5 fruit fly cellular contexts compared by ENCODE assay signal in genomic region chr3R:12083537-12083936, dm6.
TF ChIP-seq lines count a peak whose summit lies in the region.

No protein-coding gene starts in this region.

- no peak for TF ChIP-seq CTCF in whole organism, embryonic (GFP tag; optimal IDR thresholded peaks at IDR 0.05; lab: Kevin White, UChicago)

TF ChIP-seq in whole organism, adult, 20 proteins besides CTCF, POLR2A, EP300 and RAD21:
- TF ChIP-seq bab1 (GFP tag; optimal IDR thresholded peaks at IDR 0.05; lab: Kevin White, UChicago), result no peak
- no peak for TF ChIP-seq CG7045 (GFP tag; optimal IDR thresholded peaks at IDR 0.05; lab: Kevin White, UChicago)
- TF ChIP-seq kay (GFP tag; lab: Kevin White, UChicago; ENCODE audit: borderline replicate concordance), result no peak
- no peak for TF ChIP-seq CG11617 (GFP tag; optimal IDR thresholded peaks at IDR 0.05; lab: Kevin White, UChicago)
- no peak for TF ChIP-seq Crg-1 (GFP tag; optimal IDR thresholded peaks at IDR 0.05; lab: Kevin White, UChicago)
- TF ChIP-seq CG14711 (tag; optimal IDR thresholded peaks at IDR 0.05; lab: Kevin White, UChicago), result no peak
- no peak for TF ChIP-seq pad (GFP tag; optimal IDR thresholded peaks at IDR 0.05; lab: Kevin White, UChicago)
- peak; percentile 19 for TF ChIP-seq CG33017 (tag; optimal IDR thresholded peaks at IDR 0.05; lab: Kevin White, UChicago)

TF ChIP-seq in whole organism, embryonic, 481 proteins besides CTCF, POLR2A, EP300 and RAD21 (continues in another document):
- TF ChIP-seq CG30403 (GFP tag; optimal IDR thresholded peaks at IDR 0.05; lab: Kevin White, UChicago), result peak; percentile 19
- TF ChIP-seq CG3281 (GFP tag; optimal IDR thresholded peaks at IDR 0.05; lab: Kevin White, UChicago), result peak; percentile 33
- no peak for TF ChIP-seq NFAT (GFP tag; IDR thresholded peaks at IDR 0.05; lab: Robert Waterston, UW)
- peak; percentile 54 for TF ChIP-seq CG11504 (tag; optimal IDR thresholded peaks at IDR 0.05; lab: Kevin White, UChicago)
- TF ChIP-seq gro (GFP tag; optimal IDR thresholded peaks at IDR 0.05; lab: Kevin White, UChicago), result peak; percentile 15
- peak; percentile 29 for TF ChIP-seq Sox102F (GFP tag; optimal IDR thresholded peaks at IDR 0.05; lab: Kevin White, UChicago)
- peak; percentile 62 for TF ChIP-seq CG15269 (tag; optimal IDR thresholded peaks at IDR 0.05; lab: Kevin White, UChicago)
- TF ChIP-seq CG12155 (GFP tag; optimal IDR thresholded peaks at IDR 0.05; lab: Kevin White, UChicago), result no peak
- peak; percentile 30 for TF ChIP-seq Abd-B (GFP tag; optimal IDR thresholded peaks at IDR 0.05; lab: Kevin White, UChicago)
- peak; percentile 70 for TF ChIP-seq Rfx (GFP tag; IDR thresholded peaks at IDR 0.05; lab: Robert Waterston, UW)
- no peak for TF ChIP-seq Xbp1 (GFP tag; optimal IDR thresholded peaks at IDR 0.05; lab: Kevin White, UChicago)
- TF ChIP-seq amos (GFP tag; IDR thresholded peaks at IDR 0.05; lab: Robert Waterston, UW; ENCODE audit: partially characterized antibody), result no peak
- TF ChIP-seq gem (tag; optimal IDR thresholded peaks at IDR 0.05; lab: Kevin White, UChicago), result peak; percentile 59
- TF ChIP-seq Hr51 (GFP tag; optimal IDR thresholded peaks at IDR 0.05; lab: Kevin White, UChicago), result peak in 1 of 2 experiments; percentile 51
- TF ChIP-seq lab (GFP tag; optimal IDR thresholded peaks at IDR 0.05; lab: Kevin White, UChicago), result peak; percentile 30
- peak; percentile 10 for TF ChIP-seq CG9817 (tag; optimal IDR thresholded peaks at IDR 0.05; lab: Kevin White, UChicago)
- no peak for TF ChIP-seq CG6683 (GFP tag; optimal IDR thresholded peaks at IDR 0.05; lab: Kevin White, UChicago)
- no peak for TF ChIP-seq CG18599 (GFP tag; optimal IDR thresholded peaks at IDR 0.05; lab: Kevin White, UChicago)
- TF ChIP-seq dmrt11E (tag; optimal IDR thresholded peaks at IDR 0.05; lab: Kevin White, UChicago), result no peak
- peak; percentile 35 for TF ChIP-seq Oli (tag; optimal IDR thresholded peaks at IDR 0.05; lab: Kevin White, UChicago)
- no peak for TF ChIP-seq CG1647 (GFP tag; optimal IDR thresholded peaks at IDR 0.05; lab: Kevin White, UChicago)

TF ChIP-seq in whole organism, prepupa, 60 proteins besides CTCF, POLR2A, EP300 and RAD21 (continues in another document):
- TF ChIP-seq CG11294 (GFP tag; IDR thresholded peaks at IDR 0.05; lab: Robert Waterston, UW), result no peak
- no peak for TF ChIP-seq CG10631 (GFP tag; optimal IDR thresholded peaks at IDR 0.05; lab: Kevin White, UChicago)
- peak; percentile 78 for TF ChIP-seq svp (GFP tag; lab: Kevin White, UChicago)
- TF ChIP-seq Hr38 (GFP tag; optimal IDR thresholded peaks at IDR 0.05; lab: Kevin White, UChicago), result no peak
- no peak for TF ChIP-seq fd85E (GFP tag; optimal IDR thresholded peaks at IDR 0.05; lab: Kevin White, UChicago)
- peak; percentile 15 for TF ChIP-seq lz (GFP tag; optimal IDR thresholded peaks at IDR 0.05; lab: Kevin White, UChicago)
- TF ChIP-seq salr (GFP tag; optimal IDR thresholded peaks at IDR 0.05; lab: Kevin White, UChicago), result no peak
- no peak for TF ChIP-seq CG32006 (GFP tag; optimal IDR thresholded peaks at IDR 0.05; lab: Kevin White, UChicago)
- TF ChIP-seq CG15336 (GFP tag; IDR thresholded peaks at IDR 0.05; lab: Robert Waterston, UW), result no peak
- TF ChIP-seq Eip75B (GFP tag; optimal IDR thresholded peaks at IDR 0.05; lab: Kevin White, UChicago), result no peak
- TF ChIP-seq pdm3 (GFP tag; optimal IDR thresholded peaks at IDR 0.05; lab: Kevin White, UChicago), result peak; percentile 33
- peak; percentile 55 for TF ChIP-seq Eip78C (GFP tag; lab: Kevin White, UChicago)
- TF ChIP-seq net (GFP tag; optimal IDR thresholded peaks at IDR 0.05; lab: Kevin White, UChicago), result peak; percentile 4
- TF ChIP-seq CG6276 (GFP tag; optimal IDR thresholded peaks at IDR 0.05; lab: Kevin White, UChicago), result no peak
- no peak for TF ChIP-seq spab (GFP tag; optimal IDR thresholded peaks at IDR 0.05; lab: Kevin White, UChicago)
- peak; percentile 4 for TF ChIP-seq topi (GFP tag; optimal IDR thresholded peaks at IDR 0.05; lab: Kevin White, UChicago)
- TF ChIP-seq vri (GFP tag; optimal IDR thresholded peaks at IDR 0.05; lab: Kevin White, UChicago), result no peak
- no peak for TF ChIP-seq CG4318 (GFP tag; optimal IDR thresholded peaks at IDR 0.05; lab: Kevin White, UChicago)
- TF ChIP-seq OdsH (GFP tag; optimal IDR thresholded peaks at IDR 0.05; lab: Kevin White, UChicago), result no peak
- no peak for TF ChIP-seq CG16779 (tag; optimal IDR thresholded peaks at IDR 0.05; lab: Kevin White, UChicago)
- peak; percentile 22 for TF ChIP-seq Sox102F (GFP tag; optimal IDR thresholded peaks at IDR 0.05; lab: Kevin White, UChicago)
- no peak for TF ChIP-seq CG6808 (GFP tag; optimal IDR thresholded peaks at IDR 0.05; lab: Kevin White, UChicago)
- TF ChIP-seq Smox (GFP tag; optimal IDR thresholded peaks at IDR 0.05; lab: Kevin White, UChicago), result peak; percentile 27
- no peak for TF ChIP-seq eg (GFP tag; IDR thresholded peaks at IDR 0.05; lab: Robert Waterston, UW)

TF ChIP-seq in whole organism, pupa, 21 proteins besides CTCF, POLR2A, EP300 and RAD21:
- no peak for TF ChIP-seq CG8159 (tag; optimal IDR thresholded peaks at IDR 0.05; lab: Kevin White, UChicago)
- 0 out of 3 replicates have a peak, but pooled peaks have one; percentile 13 for TF ChIP-seq CG4496 (GFP tag; IDR thresholded peaks at IDR 0.05; lab: Robert Waterston, UW)
- no peak for TF ChIP-seq CG10348 (GFP tag; IDR thresholded peaks at IDR 0.05; lab: Robert Waterston, UW)
- no peak for TF ChIP-seq Pif1B (GFP tag; optimal IDR thresholded peaks at IDR 0.05; lab: Kevin White, UChicago)
TF ChIP-seq in whole organism, pupa: peak in this region for 1.

TF ChIP-seq in whole organism, wandering third instar larva, 38 proteins besides CTCF, POLR2A, EP300 and RAD21:
- TF ChIP-seq ey (GFP tag; optimal IDR thresholded peaks at IDR 0.05; lab: Kevin White, UChicago), result peak; percentile 45
- peak; percentile 50 for TF ChIP-seq fru (GFP tag; optimal IDR thresholded peaks at IDR 0.05; lab: Kevin White, UChicago)
- no peak for TF ChIP-seq brk (GFP tag; optimal IDR thresholded peaks at IDR 0.05; lab: Kevin White, UChicago)
- no peak for TF ChIP-seq usp (GFP tag; optimal IDR thresholded peaks at IDR 0.05; lab: Kevin White, UChicago)
- peak; percentile 9 for TF ChIP-seq dmrt93B (GFP tag; optimal IDR thresholded peaks at IDR 0.05; lab: Kevin White, UChicago)
- TF ChIP-seq sv (GFP tag; optimal IDR thresholded peaks at IDR 0.05; lab: Kevin White, UChicago), result no peak
- TF ChIP-seq foxo (GFP tag; optimal IDR thresholded peaks at IDR 0.05; lab: Kevin White, UChicago), result peak in 1 of 2 experiments; percentile 47
- TF ChIP-seq woc (GFP tag; optimal IDR thresholded peaks at IDR 0.05; lab: Kevin White, UChicago), result no peak
- TF ChIP-seq rgr (GFP tag; optimal IDR thresholded peaks at IDR 0.05; lab: Kevin White, UChicago), result peak; percentile 40
- TF ChIP-seq Jra (GFP tag; optimal IDR thresholded peaks at IDR 0.05; lab: Kevin White, UChicago), result no peak
- TF ChIP-seq psq (GFP tag; optimal IDR thresholded peaks at IDR 0.05; lab: Kevin White, UChicago), result peak; percentile 41
- TF ChIP-seq HLH106 (tag; optimal IDR thresholded peaks at IDR 0.05; lab: Kevin White, UChicago), result peak; percentile 37
- peak; percentile 6 for TF ChIP-seq br (GFP tag; optimal IDR thresholded peaks at IDR 0.05; lab: Kevin White, UChicago)
- no peak for TF ChIP-seq GATAd (GFP tag; optimal IDR thresholded peaks at IDR 0.05; lab: Kevin White, UChicago)
- TF ChIP-seq OdsH (GFP tag; optimal IDR thresholded peaks at IDR 0.05; lab: Kevin White, UChicago), result peak; percentile 54
- TF ChIP-seq h (GFP tag; optimal IDR thresholded peaks at IDR 0.05; lab: Kevin White, UChicago), result peak; percentile 45
TF ChIP-seq in whole organism, wandering third instar larva: peak in this region for 10.
